Worm (Caenorhabditis elegans): Measurements from ENCODE around the gene dnj-13.

The dnj-13 gene

DNA sequence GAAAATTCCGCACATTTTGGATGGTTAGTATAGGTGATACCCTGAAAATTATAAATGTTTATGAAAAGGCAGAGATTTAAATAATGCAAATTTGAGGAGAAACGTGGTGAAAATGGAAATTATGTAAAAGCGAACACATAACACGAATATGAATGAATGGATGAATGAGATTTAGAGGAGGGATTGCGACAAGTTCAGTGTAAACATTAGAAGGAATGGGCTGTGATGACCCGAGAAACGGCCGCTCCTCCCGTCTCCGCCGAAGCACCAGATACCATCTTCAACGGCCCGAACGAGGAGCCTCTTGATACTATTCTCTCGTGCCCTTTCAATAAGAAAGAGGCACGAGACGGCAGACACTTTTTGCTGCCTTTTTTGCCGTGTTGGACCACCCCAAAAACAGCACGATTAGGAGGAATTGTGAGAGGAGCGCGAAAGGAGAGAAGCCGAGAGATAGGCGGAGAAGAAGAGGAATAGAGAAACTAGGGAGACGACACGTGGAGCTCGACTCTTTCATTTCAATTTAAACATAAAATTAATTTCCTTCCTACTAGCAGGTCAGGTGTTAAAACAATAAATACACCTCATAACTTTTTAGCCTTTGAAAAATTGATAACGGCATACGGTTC lies 50.0 kb downstream of the dnj-13 start, which contains the start of gene gfat-1 (continued):
- no peak for TF ChIP-seq pha-4 (GFP tag; IDR thresholded peaks at IDR 0.05)
- TF ChIP-seq pha-4 (tag; optimal IDR thresholded peaks at IDR 0.05) = no peak
- TF ChIP-seq unc-130 (GFP tag; optimal IDR thresholded peaks at IDR 0.05) = no peak
- no peak for TF ChIP-seq mxl-3 (GFP tag; optimal IDR thresholded peaks at IDR 0.05)
- no peak for TF ChIP-seq mdt-29 (GFP tag; IDR thresholded peaks at IDR 0.05)
- TF ChIP-seq hlh-30 (tag; optimal IDR thresholded peaks at IDR 0.05; ENCODE audit: insufficient read depth) = peak; percentile 57
- no peak for TF ChIP-seq cey-2 (tag; optimal IDR thresholded peaks at IDR 0.05; ENCODE audit: borderline replicate concordance, insufficient read depth)
- TF ChIP-seq ztf-7 (tag; optimal IDR thresholded peaks at IDR 0.05) = no peak
- TF ChIP-seq snpc-1.2 (GFP tag; IDR thresholded peaks at IDR 0.05) = no peak
- no peak for TF ChIP-seq hlh-11 (tag; optimal IDR thresholded peaks at IDR 0.05)
- TF ChIP-seq lin-15B (tag; optimal IDR thresholded peaks at IDR 0.05) = no peak
- TF ChIP-seq saeg-2 (GFP tag; IDR thresholded peaks at IDR 0.05) = no peak
- no peak for TF ChIP-seq F49E8.2 (tag; optimal IDR thresholded peaks at IDR 0.05; ENCODE audit: borderline replicate concordance)
- TF ChIP-seq nhr-102 (tag; optimal IDR thresholded peaks at IDR 0.05) = no peak
- TF ChIP-seq set-16 (GFP tag; IDR thresholded peaks at IDR 0.05) = peak; percentile 32
- no peak for TF ChIP-seq aha-1 (tag)
- no peak for TF ChIP-seq mep-1 (tag; optimal IDR thresholded peaks at IDR 0.05)
- peak; percentile 9 for TF ChIP-seq dpl-1 (GFP tag; optimal IDR thresholded peaks at IDR 0.05)
- no peak for TF ChIP-seq Y5F2A.4 (GFP tag; optimal IDR thresholded peaks at IDR 0.05)
- no peak for TF ChIP-seq attf-4 (tag; optimal IDR thresholded peaks at IDR 0.05)
- no peak for TF ChIP-seq F37D6.2 (tag; optimal IDR thresholded peaks at IDR 0.05)
- TF ChIP-seq sdz-12 (GFP tag; optimal IDR thresholded peaks at IDR 0.05) = no peak
- TF ChIP-seq spr-3 (GFP tag; optimal IDR thresholded peaks at IDR 0.05) = no peak
- TF ChIP-seq unc-62 (GFP tag; optimal IDR thresholded peaks at IDR 0.05 in 1 of 2) = no peak
- TF ChIP-seq unc-62 (tag; optimal IDR thresholded peaks at IDR 0.05) = no peak
- no peak for TF ChIP-seq nhr-48 (tag; optimal IDR thresholded peaks at IDR 0.05)
- no peak for TF ChIP-seq hmg-1.1 (GFP tag; IDR thresholded peaks at IDR 0.05)
- no peak for TF ChIP-seq ceh-62 (tag; optimal IDR thresholded peaks at IDR 0.05)
- no peak for TF ChIP-seq fos-1 (tag; optimal IDR thresholded peaks at IDR 0.05)
- no peak for TF ChIP-seq zfp-3 (GFP tag; conservative IDR thresholded peaks at IDR 0.05)
- TF ChIP-seq lin-38 (GFP tag; IDR thresholded peaks at IDR 0.05) = peak; percentile 16; the same call in 1 of the 2 replicates
- TF ChIP-seq ces-1 (GFP tag; optimal IDR thresholded peaks at IDR 0.05) = no peak
- TF ChIP-seq nhr-41 (GFP tag; IDR thresholded peaks at IDR 0.05) = no peak
- no peak for TF ChIP-seq ZK337.2 (GFP tag; IDR thresholded peaks at IDR 0.05)
- no peak for TF ChIP-seq unc-39 (tag; optimal IDR thresholded peaks at IDR 0.05)
- no peak for TF ChIP-seq lin-29 (GFP tag; IDR thresholded peaks at IDR 0.05)

DNA sequence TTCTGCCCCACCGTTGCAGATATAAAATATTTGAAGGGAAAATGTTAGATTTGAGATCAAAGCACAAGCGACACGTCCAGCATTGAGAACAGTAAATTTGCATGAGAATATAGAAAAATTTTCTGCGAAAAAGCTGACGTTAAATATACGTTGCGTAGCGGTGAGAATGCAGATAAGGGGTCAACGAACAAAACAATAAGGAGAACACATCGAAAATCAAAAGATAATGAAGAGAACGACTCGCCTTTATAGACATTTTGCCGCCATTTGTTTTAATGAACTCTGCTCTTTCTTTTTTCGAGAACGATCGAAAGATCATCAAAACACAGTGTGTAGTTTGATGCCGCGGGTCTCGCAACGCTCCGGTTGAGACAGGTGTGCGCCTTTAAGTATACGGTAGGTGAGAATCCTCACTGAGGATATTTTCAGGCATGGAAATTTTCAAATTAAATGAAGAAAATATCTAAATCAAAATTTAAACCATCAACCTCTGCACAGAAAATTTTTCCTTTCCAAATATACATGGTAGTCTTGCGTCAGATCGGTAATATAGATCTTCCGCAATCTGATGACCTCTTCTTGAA lies 50.7 kb downstream of the dnj-13 start:
- TF ChIP-seq skn-1 (tag; optimal IDR thresholded peaks at IDR 0.05) (no peak), unc-39 (tag; optimal IDR thresholded peaks at IDR 0.05) (no peak), sdz-12 (GFP tag; optimal IDR thresholded peaks at IDR 0.05) (no peak), daf-16 (GFP tag; optimal IDR thresholded peaks at IDR 0.05) (no peak), daf-16 (tag; optimal IDR thresholded peaks at IDR 0.05) (peak; percentile 54), unc-62 (GFP tag; optimal IDR thresholded peaks at IDR 0.05 in 1 of 2) (no peak), unc-62 (tag; optimal IDR thresholded peaks at IDR 0.05) (no peak), snpc-4 (tag; optimal IDR thresholded peaks at IDR 0.05) (no peak), madf-5 (GFP tag; IDR thresholded peaks at IDR 0.05) (no peak), snpc-1.2 (GFP tag; IDR thresholded peaks at IDR 0.05) (0 out of 2 replicates have a peak, but pooled peaks have one; percentile 23), nhr-48 (tag; optimal IDR thresholded peaks at IDR 0.05) (peak; percentile 41), mdl-1 (tag; optimal IDR thresholded peaks at IDR 0.05) (no peak), ama-1 (optimal IDR thresholded peaks at IDR 0.05) (no peak), hlh-11 (tag; optimal IDR thresholded peaks at IDR 0.05) (peak; percentile 29), nhr-77 (tag; optimal IDR thresholded peaks at IDR 0.05) (no peak), fos-1 (tag; optimal IDR thresholded peaks at IDR 0.05) (no peak), T26A8.4 (GFP tag; IDR thresholded peaks at IDR 0.05) (no peak), daf-12 (tag; optimal IDR thresholded peaks at IDR 0.05) (no peak), unc-130 (GFP tag; optimal IDR thresholded peaks at IDR 0.05) (peak; percentile 11), nhr-42 (GFP tag; IDR thresholded peaks at IDR 0.05) (no peak), ZK337.2 (GFP tag; IDR thresholded peaks at IDR 0.05) (no peak), pha-4 (GFP tag; IDR thresholded peaks at IDR 0.05) (no peak), pha-4 (tag; optimal IDR thresholded peaks at IDR 0.05) (no peak), nhr-28 (tag; optimal IDR thresholded peaks at IDR 0.05) (no peak), mes-2 (tag; optimal IDR thresholded peaks at IDR 0.05; ENCODE audit: poor library complexity, severe bottlenecking) (no peak), php-3 (GFP tag; IDR thresholded peaks at IDR 0.05) (no peak)

Data from whole organism, L4 larva.